Fruit fly (Drosophila melanogaster) whole organism: ENCODE measurements around the gene CG4069.

Source experiments
- CG8478 ChIP-seq: fragments of >200 bp; optimal IDR thresholded peaks from 2 replicates; lab custom pipeline; 2018; ENCODE audit warnings: inconsistent platforms
- Dll ChIP-seq: fragments of >200 bp; optimal IDR thresholded peaks from 2 replicates; lab custom pipeline; 2017
- EcR ChIP-seq, 2 experiments: fragments of >200 bp; optimal IDR thresholded peaks; 2 replicates each; lab custom pipeline; 2017; ENCODE audit warnings: missing biosample characterization in 2 of 2, missing genetic modification characterization in 2 of 2, missing genetic modification reagents in 2 of 2
- pan ChIP-seq: fragments of >200 bp; optimal IDR thresholded peaks from 2 replicates; lab custom pipeline; 2017
- psq ChIP-seq: fragments of >200 bp; optimal IDR thresholded peaks from 2 replicates; lab custom pipeline; 2017
- usp ChIP-seq: fragments of >200 bp; optimal IDR thresholded peaks from 2 replicates; lab custom pipeline; 2017; ENCODE audit warnings: missing biosample characterization, missing genetic modification characterization, mixed read lengths

Gene CG4069

dm6 chr3L:12537123-12537522 lies at the start of gene CG4069:
Gene CG4069, minus strand, starts transcription at chr3L:12537315.
- TF ChIP-seq Dll (no peak), psq (lab: Kevin White, UChicago) (no peak), EcR (GFP tag; optimal IDR thresholded peaks at IDR 0.05; lab: Kevin White, UChicago) (no peak), pan (lab: Kevin White, UChicago) (no peak), CG8478 (lab: Kevin White, UChicago) (no peak), usp (GFP tag; lab: Kevin White, UChicago) (no peak)

dm6 chr3L:12585761-12586160 lies 48.6 kb upstream of the CG4069 start:
- TF ChIP-seq Dll (no peak), EcR (GFP tag; optimal IDR thresholded peaks at IDR 0.05; lab: Kevin White, UChicago) (no peak), pan (lab: Kevin White, UChicago) (no peak), psq (lab: Kevin White, UChicago) (no peak), usp (GFP tag; lab: Kevin White, UChicago) (no peak), CG8478 (lab: Kevin White, UChicago) (no peak)

dm6 chr3L:12584977-12585376 lies 47.9 kb upstream of the CG4069 start:
- TF ChIP-seq Dll (no peak), usp (GFP tag; lab: Kevin White, UChicago) (no peak), CG8478 (lab: Kevin White, UChicago) (no peak), pan (lab: Kevin White, UChicago) (no peak)

- peak; percentile 36 for TF ChIP-seq CG8478 (lab: Kevin White, UChicago)
- TF ChIP-seq pan (lab: Kevin White, UChicago) = no peak
These were observed 43.1 kb upstream of the CG4069 start, which contains the start of gene ara for dm6 chr3L:12580212-12580676. Gene ara, plus strand, starts transcription at chr3L:12580672.

dm6 chr3L:12574867-12575266 lies 37.8 kb upstream of the CG4069 start:
- TF ChIP-seq EcR (GFP tag; optimal IDR thresholded peaks at IDR 0.05; lab: Kevin White, UChicago) (no peak), Dll (no peak), psq (lab: Kevin White, UChicago) (no peak), usp (GFP tag; lab: Kevin White, UChicago) (no peak), pan (lab: Kevin White, UChicago) (no peak), CG8478 (lab: Kevin White, UChicago) (no peak)

- TF ChIP-seq CG8478 (lab: Kevin White, UChicago) (no peak), Dll (no peak), pan (lab: Kevin White, UChicago) (no peak), usp (GFP tag; lab: Kevin White, UChicago) (no peak), psq (lab: Kevin White, UChicago) (no peak), EcR (GFP tag; optimal IDR thresholded peaks at IDR 0.05; lab: Kevin White, UChicago) (no peak)
These were observed 35.3 kb upstream of the CG4069 start, which contains the start of gene sowah for dm6 chr3L:12572366-12572765. Gene sowah, minus strand, starts transcription at chr3L:12572542.

- TF ChIP-seq Dll = no peak
- no peak for TF ChIP-seq usp (GFP tag; lab: Kevin White, UChicago)
- no peak for TF ChIP-seq pan (lab: Kevin White, UChicago)
- no peak for TF ChIP-seq CG8478 (lab: Kevin White, UChicago)
- no peak for TF ChIP-seq EcR (GFP tag; optimal IDR thresholded peaks at IDR 0.05; lab: Kevin White, UChicago)
- no peak for TF ChIP-seq psq (lab: Kevin White, UChicago)
These were observed 29.1 kb upstream of the CG4069 start for dm6 chr3L:12566065-12566730.

dm6 chr3L:12565422-12565821 lies 28.3 kb upstream of the CG4069 start:
- TF ChIP-seq psq (lab: Kevin White, UChicago) (no peak), Dll (no peak), usp (GFP tag; lab: Kevin White, UChicago) (no peak), EcR (GFP tag; optimal IDR thresholded peaks at IDR 0.05; lab: Kevin White, UChicago) (no peak), pan (lab: Kevin White, UChicago) (no peak), CG8478 (lab: Kevin White, UChicago) (no peak)

dm6 chr3L:12564979-12565378 lies 27.9 kb upstream of the CG4069 start:
- no peak for TF ChIP-seq CG8478 (lab: Kevin White, UChicago)
- no peak for TF ChIP-seq pan (lab: Kevin White, UChicago)
- TF ChIP-seq EcR (GFP tag; optimal IDR thresholded peaks at IDR 0.05; lab: Kevin White, UChicago) = no peak
- no peak for TF ChIP-seq Dll
- no peak for TF ChIP-seq psq (lab: Kevin White, UChicago)
- TF ChIP-seq usp (GFP tag; lab: Kevin White, UChicago) = no peak

- no peak for TF ChIP-seq pan (lab: Kevin White, UChicago)
- no peak for TF ChIP-seq psq (lab: Kevin White, UChicago)
- no peak for TF ChIP-seq CG8478 (lab: Kevin White, UChicago)
- TF ChIP-seq EcR (GFP tag; optimal IDR thresholded peaks at IDR 0.05; lab: Kevin White, UChicago) = no peak
- no peak for TF ChIP-seq usp (GFP tag; lab: Kevin White, UChicago)
These were observed 27.2 kb upstream of the CG4069 start for dm6 chr3L:12564284-12564683.

dm6 chr3L:12559273-12559672 lies 22.2 kb upstream of the CG4069 start:
- TF ChIP-seq EcR (GFP tag; optimal IDR thresholded peaks at IDR 0.05; lab: Kevin White, UChicago) (no peak), Dll (no peak)

- TF ChIP-seq CG8478 (lab: Kevin White, UChicago) = no peak
- TF ChIP-seq usp (GFP tag; lab: Kevin White, UChicago) = no peak
- no peak for TF ChIP-seq psq (lab: Kevin White, UChicago)
- no peak for TF ChIP-seq pan (lab: Kevin White, UChicago)
- no peak for TF ChIP-seq EcR (GFP tag; optimal IDR thresholded peaks at IDR 0.05; lab: Kevin White, UChicago)
- TF ChIP-seq Dll = no peak
These were observed 20.6 kb upstream of the CG4069 start for dm6 chr3L:12557736-12558135.
